Worm (Caenorhabditis elegans) whole organism, L4 larva: ENCODE data around the gene T02G5.7.
A peak's percentile ranks its signal among the peaks of the same experiment; 100 is the strongest.

ENCODE experiments used
- ama-1 ChIP-seq: fragments of 150-350 bp; optimal IDR thresholded peaks from 2 replicates; lab custom pipeline; 2014; ENCODE audit warnings: inconsistent platforms, mixed read lengths
- hmg-1.1 ChIP-seq: fragments of 200-800 bp; sonication (Bioruptor generic); IDR thresholded peaks from 2 replicates; pipeline ENCODE4 v1.3.6; 2022; ENCODE audit warnings: missing genetic modification reagents, missing genetic modification characterization, missing compliant biosample characterization
- lin-38 ChIP-seq: fragments of 200-800 bp; sonication (Bioruptor generic); IDR thresholded peaks from 2 replicates; pipeline ENCODE4 v1.3.6; 2022; ENCODE audit warnings: missing genetic modification reagents, missing genetic modification characterization, missing compliant biosample characterization
- nhr-111 ChIP-seq: fragments of 200-800 bp; sonication (Bioruptor generic); optimal IDR thresholded peaks from 2 replicates; lab custom pipeline; 2018; ENCODE audit warnings: mild to moderate bottlenecking, missing genetic modification characterization, missing compliant biosample characterization
- nhr-25 ChIP-seq: sonication (generic microtip); optimal IDR thresholded peaks from 2 replicates; lab custom pipeline; 2017; ENCODE audit warnings: missing genetic modification characterization, mild to moderate bottlenecking, missing compliant biosample characterization, antibody characterized with exemption, moderate library complexity, borderline replicate concordance; ENCODE audit not compliant: insufficient read depth
- nhr-28 ChIP-seq: fragments of 150-350 bp; optimal IDR thresholded peaks from 2 replicates; lab custom pipeline; 2014; ENCODE audit warnings: missing biosample characterization, missing genetic modification characterization
- nhr-6 ChIP-seq: fragments of 150-350 bp; optimal IDR thresholded peaks from 2 replicates; lab custom pipeline; 2014; ENCODE audit warnings: missing biosample characterization, missing genetic modification characterization
- pqm-1 ChIP-seq: sonication (generic microtip); optimal IDR thresholded peaks from 2 replicates; lab custom pipeline; 2017; ENCODE audit warnings: missing biosample characterization, missing genetic modification characterization
- ztf-7 ChIP-seq: fragments of 150-350 bp; optimal IDR thresholded peaks from 2 replicates; lab custom pipeline; 2014; ENCODE audit warnings: missing biosample characterization, missing genetic modification characterization

DNA sequence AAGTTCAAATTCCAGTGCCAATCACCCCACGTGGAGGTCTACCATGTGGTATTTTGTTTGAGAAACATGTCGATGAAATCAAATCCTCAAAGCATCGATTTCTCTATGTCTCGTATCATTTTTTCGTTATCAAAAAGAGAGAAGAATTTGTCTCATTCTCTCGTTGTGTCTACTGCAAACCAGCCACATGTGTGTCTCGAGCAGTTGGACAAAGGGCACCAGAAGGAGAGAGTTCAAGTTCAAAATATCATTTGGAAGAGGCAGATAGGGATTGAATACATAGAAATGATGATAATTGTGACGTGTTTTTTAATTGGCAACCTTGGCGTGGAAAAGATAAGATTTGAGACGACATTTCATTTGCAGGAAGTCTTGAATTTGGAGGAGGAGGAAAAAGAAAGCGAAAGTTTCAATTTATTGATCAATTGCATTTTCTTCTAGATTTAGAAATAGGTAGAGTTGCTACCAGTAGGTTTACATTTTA, 16.1 kb upstream of the T02G5.7 start:
- no peak for TF ChIP-seq ama-1
- TF ChIP-seq ztf-7 (tag; lab: Kevin White, UChicago): no peak
- peak; percentile 66 for TF ChIP-seq nhr-28 (tag; lab: Kevin White, UChicago)
- peak; percentile 11; the same call in 1 of the 2 replicates for TF ChIP-seq lin-38
- TF ChIP-seq nhr-25: peak; percentile 23
- peak; percentile 57 for TF ChIP-seq pqm-1 (tag; lab: Kevin White, UChicago)
- no peak for TF ChIP-seq nhr-111 (GFP tag; lab: Kevin White, UChicago)
- TF ChIP-seq nhr-6 (tag; lab: Kevin White, UChicago): no peak
- TF ChIP-seq hmg-1.1 (GFP tag; lab: Robert Waterston, UW): no peak
